Fruit fly (Drosophila melanogaster) whole organism, embryonic: ENCODE data around the gene CG4020.

Source experiments
- Adf1 ChIP-seq: fragments of 200-800 bp; sonication (Bioruptor generic); IDR thresholded peaks from 2 replicates; pipeline ENCODE4 v1.3.6; 2022; ENCODE audit warnings: missing biosample characterization, missing genetic modification characterization
- Atf6 ChIP-seq: fragments of 200-800 bp; sonication (Bioruptor generic); IDR thresholded peaks from 2 replicates; pipeline ENCODE4 v1.3.6; 2022; ENCODE audit warnings: missing biosample characterization, missing genetic modification characterization
- Bteb2 ChIP-seq: fragments of 200-800 bp; sonication (Bioruptor generic); optimal IDR thresholded peaks from 2 replicates; lab custom pipeline; 2016; ENCODE audit warnings: missing biosample characterization, missing genetic modification characterization
- CG10366 ChIP-seq: fragments of 200-800 bp; sonication (Bioruptor generic); IDR thresholded peaks from 2 replicates; pipeline ENCODE4 v1.3.6; 2022; ENCODE audit warnings: missing biosample characterization, missing genetic modification characterization
- CG11093 ChIP-seq: fragments of 200-800 bp; sonication (Bioruptor generic); IDR thresholded peaks from 3 replicates; pipeline ENCODE4 v1.3.6; 2022; ENCODE audit warnings: missing biosample characterization, missing genetic modification characterization
- CG11398 ChIP-seq: fragments of 200-800 bp; sonication (Bioruptor generic); optimal IDR thresholded peaks from 2 replicates; lab custom pipeline; 2016; ENCODE audit warnings: missing biosample characterization, missing genetic modification characterization
- CG11456 ChIP-seq: fragments of 200-800 bp; sonication (Bioruptor generic); IDR thresholded peaks from 3 replicates; pipeline ENCODE4 v1.3.6; 2022; ENCODE audit warnings: missing biosample characterization, missing genetic modification characterization
- CG13424 ChIP-seq: fragments of 200-800 bp; sonication (Bioruptor generic); optimal IDR thresholded peaks from 2 replicates; lab custom pipeline; 2019; ENCODE audit warnings: missing biosample characterization, mild to moderate bottlenecking, missing genetic modification characterization, moderate library complexity
- CG13894 ChIP-seq: fragments of 200-800 bp; sonication (Bioruptor generic); optimal IDR thresholded peaks from 3 replicates; lab custom pipeline; 2018; ENCODE audit warnings: missing biosample characterization, mild to moderate bottlenecking, missing genetic modification characterization, moderate library complexity
- CG16815 ChIP-seq: fragments of 200-800 bp; sonication (Bioruptor generic); optimal IDR thresholded peaks from 3 replicates; lab custom pipeline; 2017; ENCODE audit warnings: missing biosample characterization, mild to moderate bottlenecking, missing genetic modification characterization
- CG18262 ChIP-seq: fragments of 200-800 bp; optimal IDR thresholded peaks from 3 replicates; lab custom pipeline; 2019; ENCODE audit warnings: missing biosample characterization, mild to moderate bottlenecking, missing genetic modification characterization, moderate library complexity
- CG2712 ChIP-seq: fragments of 200-800 bp; optimal IDR thresholded peaks from 3 replicates; lab custom pipeline; 2019; ENCODE audit warnings: missing biosample characterization, mild to moderate bottlenecking, missing genetic modification characterization, moderate library complexity
- CG2875 ChIP-seq: fragments of 200-800 bp; sonication (Bioruptor generic); optimal IDR thresholded peaks from 2 replicates; lab custom pipeline; 2017; ENCODE audit warnings: missing biosample characterization, mild to moderate bottlenecking, missing genetic modification characterization, missing genetic modification reagents
- CG30020 ChIP-seq: fragments of 200-800 bp; optimal IDR thresholded peaks from 2 replicates; lab custom pipeline; 2019; ENCODE audit warnings: missing biosample characterization, mild to moderate bottlenecking, missing genetic modification characterization, moderate library complexity
- CG3065 ChIP-seq: fragments of 200-800 bp; sonication (Bioruptor generic); optimal IDR thresholded peaks from 2 replicates; lab custom pipeline; 2016; ENCODE audit warnings: missing biosample characterization, missing genetic modification characterization
- CG33213 ChIP-seq: fragments of 200-800 bp; sonication (Bioruptor generic); optimal IDR thresholded peaks from 3 replicates; lab custom pipeline; 2016; ENCODE audit warnings: missing biosample characterization, missing genetic modification characterization
- CG33557 ChIP-seq: fragments of 200-800 bp; sonication (Bioruptor generic); optimal IDR thresholded peaks from 2 replicates; lab custom pipeline; 2019; ENCODE audit warnings: missing biosample characterization, mild to moderate bottlenecking, missing genetic modification characterization, moderate library complexity
- CG4730 ChIP-seq: fragments of 200-800 bp; sonication (Bioruptor generic); IDR thresholded peaks from 2 replicates; pipeline ENCODE4 v1.3.6; 2022; ENCODE audit warnings: missing biosample characterization, missing genetic modification characterization
- CG4820 ChIP-seq: fragments of 200-800 bp; sonication (Bioruptor generic); optimal IDR thresholded peaks from 3 replicates; lab custom pipeline; 2016; ENCODE audit warnings: missing biosample characterization, missing genetic modification characterization
- CG6272 ChIP-seq: fragments of 200-800 bp; sonication (Bioruptor generic); IDR thresholded peaks from 2 replicates; pipeline ENCODE4 v1.3.6; 2022; ENCODE audit warnings: missing biosample characterization, missing genetic modification characterization
- CG6683 ChIP-seq: fragments of 200-800 bp; sonication (Bioruptor generic); optimal IDR thresholded peaks from 2 replicates; lab custom pipeline; 2017; ENCODE audit warnings: missing biosample characterization, mild to moderate bottlenecking, missing genetic modification characterization, missing genetic modification reagents
- CHES-1-like ChIP-seq: fragments of 200-800 bp; sonication (Bioruptor generic); optimal IDR thresholded peaks from 2 replicates; lab custom pipeline; 2016; ENCODE audit warnings: missing biosample characterization, missing genetic modification characterization
- CTCF ChIP-seq: fragments of 200-800 bp; sonication (Bioruptor generic); optimal IDR thresholded peaks from 2 replicates; lab custom pipeline; 2017; ENCODE audit warnings: missing biosample characterization, mild to moderate bottlenecking, missing genetic modification characterization, moderate library complexity
- D19B ChIP-seq: fragments of 200-800 bp; sonication (Bioruptor generic); optimal IDR thresholded peaks from 2 replicates; lab custom pipeline; 2017; ENCODE audit warnings: missing biosample characterization, mild to moderate bottlenecking, missing genetic modification characterization
- Deaf1 ChIP-seq: fragments of 200-800 bp; optimal IDR thresholded peaks from 3 replicates; lab custom pipeline; 2019; ENCODE audit warnings: missing biosample characterization, mild to moderate bottlenecking, missing genetic modification characterization, moderate library complexity
- Dp ChIP-seq: fragments of 200-800 bp; sonication (Bioruptor generic); optimal IDR thresholded peaks from 2 replicates; lab custom pipeline; 2018; ENCODE audit warnings: missing biosample characterization, mild to moderate bottlenecking, missing genetic modification characterization, moderate library complexity
- Hr3 ChIP-seq: fragments of 200-800 bp; sonication (Bioruptor generic); optimal IDR thresholded peaks from 3 replicates; lab custom pipeline; 2016; ENCODE audit warnings: missing biosample characterization, missing genetic modification characterization
- Oli ChIP-seq: fragments of 200-800 bp; sonication (Bioruptor generic); optimal IDR thresholded peaks from 2 replicates; lab custom pipeline; 2018; ENCODE audit warnings: missing biosample characterization, mild to moderate bottlenecking, missing genetic modification characterization, moderate library complexity
- Pdp1 ChIP-seq, 2 experiments: fragments of 200-800 bp; sonication (Bioruptor generic); optimal IDR thresholded peaks; 3 replicates each; lab custom pipeline; 2016; ENCODE audit warnings: missing biosample characterization in 2 of 2, missing genetic modification characterization in 2 of 2, mild to moderate bottlenecking in 1 of 2, moderate library complexity in 1 of 2
- Poxn ChIP-seq: fragments of 200-800 bp; sonication (Bioruptor generic); IDR thresholded peaks from 2 replicates; pipeline ENCODE4 v1.3.6; 2022; ENCODE audit warnings: missing biosample characterization, missing genetic modification characterization
- YL-1 ChIP-seq: fragments of 200-800 bp; sonication (Bioruptor generic); optimal IDR thresholded peaks from 3 replicates; lab custom pipeline; 2017; ENCODE audit warnings: missing biosample characterization, mild to moderate bottlenecking, missing genetic modification characterization
- aop ChIP-seq: fragments of 200-800 bp; sonication (Bioruptor generic); IDR thresholded peaks from 2 replicates; pipeline ENCODE4 v1.3.6; 2022; ENCODE audit warnings: missing biosample characterization, missing genetic modification characterization
- ase ChIP-seq: fragments of 200-800 bp; sonication (Bioruptor generic); IDR thresholded peaks from 3 replicates; pipeline ENCODE4 v1.3.6; 2022; ENCODE audit warnings: missing biosample characterization, missing genetic modification characterization
- bsh ChIP-seq, 2 experiments: fragments of 200-800 bp; sonication (Bioruptor generic); optimal IDR thresholded peaks; 2 replicates each; lab custom pipeline; 2017 to 2018; ENCODE audit warnings: mild to moderate bottlenecking in 2 of 2, missing biosample characterization in 2 of 2, missing genetic modification characterization in 2 of 2, moderate library complexity in 1 of 2
- cwo ChIP-seq: fragments of 200-800 bp; sonication (Bioruptor generic); optimal IDR thresholded peaks from 3 replicates; lab custom pipeline; 2017; ENCODE audit warnings: missing biosample characterization, missing genetic modification characterization, mild to moderate bottlenecking, moderate library complexity, missing genetic modification reagents
- dimm ChIP-seq: fragments of 200-800 bp; sonication (Bioruptor generic); IDR thresholded peaks from 2 replicates; pipeline ENCODE4 v1.3.6; 2022; ENCODE audit warnings: missing biosample characterization, missing genetic modification characterization
- dm ChIP-seq: fragments of 200-800 bp; sonication (Bioruptor generic); optimal IDR thresholded peaks from 3 replicates; lab custom pipeline; 2016; ENCODE audit warnings: missing biosample characterization, missing genetic modification characterization
- fd3F ChIP-seq: fragments of 200-800 bp; sonication (Bioruptor generic); optimal IDR thresholded peaks from 2 replicates; lab custom pipeline; 2018; ENCODE audit warnings: missing biosample characterization, mild to moderate bottlenecking, missing genetic modification characterization, moderate library complexity
- gfzf ChIP-seq: fragments of 200-800 bp; sonication (Bioruptor generic); optimal IDR thresholded peaks from 2 replicates; lab custom pipeline; 2016; ENCODE audit warnings: missing biosample characterization, mild to moderate bottlenecking, missing genetic modification characterization, moderate library complexity
- hkb ChIP-seq, 2 experiments: fragments of 200-800 bp in 1 of 2; fragments of >200 bp in 1 of 2; sonication (Bioruptor generic) in 1 of 2; IDR thresholded peaks in 1 of 2; optimal IDR thresholded peaks in 1 of 2; 2 replicates each; pipeline versions ENCODE4 v1.3.6 to Lab custom; 2017 to 2022; ENCODE audit warnings: missing biosample characterization in 1 of 2, missing genetic modification characterization in 1 of 2
- jigr1 ChIP-seq: fragments of 200-800 bp; sonication (Bioruptor generic); IDR thresholded peaks from 3 replicates; pipeline ENCODE4 v1.3.6; 2022; ENCODE audit warnings: missing biosample characterization, missing genetic modification characterization
- nau ChIP-seq: fragments of 200-800 bp; sonication (Bioruptor generic); optimal IDR thresholded peaks from 3 replicates; lab custom pipeline; 2017; ENCODE audit warnings: missing biosample characterization, mild to moderate bottlenecking, missing genetic modification characterization, missing genetic modification reagents
- nerfin-1 ChIP-seq: fragments of 200-800 bp; sonication (Bioruptor generic); optimal IDR thresholded peaks from 3 replicates; lab custom pipeline; 2019; ENCODE audit warnings: missing biosample characterization, mild to moderate bottlenecking, missing genetic modification characterization, moderate library complexity
- nerfin-2 ChIP-seq: fragments of 200-800 bp; sonication (Bioruptor generic); IDR thresholded peaks from 2 replicates; pipeline ENCODE4 v1.3.6; 2022; ENCODE audit warnings: missing biosample characterization, missing genetic modification characterization; ENCODE audit not compliant: partially characterized antibody
- pfk ChIP-seq: fragments of 200-800 bp; sonication (Bioruptor generic); optimal IDR thresholded peaks from 2 replicates; lab custom pipeline; 2018; ENCODE audit warnings: missing biosample characterization, mild to moderate bottlenecking, missing genetic modification characterization, moderate library complexity
- repo ChIP-seq: fragments of 200-800 bp; sonication (Bioruptor generic); optimal IDR thresholded peaks from 2 replicates; lab custom pipeline; 2016; ENCODE audit warnings: missing biosample characterization, missing genetic modification characterization
- schlank ChIP-seq: fragments of 200-800 bp; sonication (Bioruptor generic); optimal IDR thresholded peaks from 2 replicates; lab custom pipeline; 2018; ENCODE audit warnings: missing biosample characterization, mild to moderate bottlenecking, missing genetic modification characterization
- sqz ChIP-seq: fragments of 200-800 bp; sonication (Bioruptor generic); optimal IDR thresholded peaks from 3 replicates; lab custom pipeline; 2018; ENCODE audit warnings: missing biosample characterization, mild to moderate bottlenecking, missing genetic modification characterization
- zfh2 ChIP-seq: fragments of 200-800 bp; sonication (Bioruptor generic); optimal IDR thresholded peaks from 2 replicates; lab custom pipeline; 2016; ENCODE audit warnings: missing biosample characterization, missing genetic modification characterization

CG4020 gene

dm6 chrX:5918499-5919126 lies 13.1 kb downstream of the CG4020 start (continued):
- TF ChIP-seq fd3F (peak; percentile 98), sqz (GFP tag; lab: Kevin White, UChicago) (peak; percentile 99), CHES-1-like (GFP tag; lab: Kevin White, UChicago) (peak; percentile 99), CTCF (GFP tag; lab: Kevin White, UChicago) (peak; percentile 71), CG16815 (GFP tag; lab: Kevin White, UChicago) (peak; percentile 99), schlank (tag; lab: Kevin White, UChicago) (peak; percentile 99), CG11398 (GFP tag; lab: Kevin White, UChicago) (peak; percentile 98), Adf1 (GFP tag; lab: Robert Waterston, UW) (peak; percentile 92), CG13424 (tag; lab: Kevin White, UChicago) (peak; percentile 99), dm (peak; percentile 97), jigr1 (GFP tag; lab: Robert Waterston, UW) (peak; percentile 98), CG10366 (GFP tag; lab: Robert Waterston, UW) (peak; percentile 100), CG11093 (GFP tag; lab: Robert Waterston, UW) (peak; percentile 99), Dp (GFP tag; lab: Kevin White, UChicago) (peak; percentile 43), CG2712 (tag; lab: Kevin White, UChicago) (peak; percentile 98), nerfin-2 (GFP tag; lab: Robert Waterston, UW) (peak; percentile 65), CG11456 (GFP tag; lab: Robert Waterston, UW) (peak; percentile 100), CG4730 (peak; percentile 99), nerfin-1 (tag; lab: Kevin White, UChicago) (peak; percentile 96), Pdp1 (GFP tag; optimal IDR thresholded peaks at IDR 0.05; lab: Kevin White, UChicago) (peak; percentile 99), CG4820 (GFP tag; lab: Kevin White, UChicago) (peak; percentile 98), Deaf1 (tag; lab: Kevin White, UChicago) (peak; percentile 85), Atf6 (GFP tag; lab: Robert Waterston, UW) (peak; percentile 99), Oli (peak; percentile 99), ase (peak; percentile 99), pfk (GFP tag; lab: Kevin White, UChicago) (peak; percentile 49), repo (GFP tag; lab: Kevin White, UChicago) (peak; percentile 98), cwo (GFP tag; lab: Kevin White, UChicago) (peak; percentile 99), CG33557 (peak; percentile 93), CG6272 (peak; percentile 98), aop (GFP tag; lab: Robert Waterston, UW) (peak; percentile 96), CG6683 (GFP tag; lab: Kevin White, UChicago) (peak; percentile 97), Hr3 (GFP tag; lab: Kevin White, UChicago) (peak; percentile 99), Bteb2 (GFP tag; lab: Kevin White, UChicago) (peak; percentile 98), gfzf (peak; percentile 30), Poxn (peak; percentile 98), CG33213 (GFP tag; lab: Kevin White, UChicago) (peak; percentile 99), CG3065 (GFP tag; lab: Kevin White, UChicago) (peak; percentile 96), CG18262 (peak; percentile 97), CG30020 (tag; lab: Kevin White, UChicago) (peak; percentile 82), bsh (GFP tag; optimal IDR thresholded peaks at IDR 0.05; lab: Kevin White, UChicago) (peak; percentile 99), D19B (GFP tag; lab: Kevin White, UChicago) (peak; percentile 95), zfh2 (peak; percentile 98), nau (GFP tag; lab: Kevin White, UChicago) (peak; percentile 99), CG2875 (peak; percentile 98), hkb (optimal IDR thresholded peaks at IDR 0.05; lab: Kevin White, UChicago) (no peak), hkb (GFP tag; IDR thresholded peaks at IDR 0.05; lab: Robert Waterston, UW) (peak; percentile 99), dimm (GFP tag; lab: Robert Waterston, UW) (peak; percentile 98), CG13894 (tag; lab: Kevin White, UChicago) (peak; percentile 99), YL-1 (GFP tag; lab: Kevin White, UChicago) (peak; percentile 95)
